Worm (Caenorhabditis elegans) whole organism, young adult: Measurements from ENCODE around the gene nlp-59.

Experiments used
- B0019.2 ChIP-seq: fragments of 200-800 bp; sonication (Bioruptor generic); conservative IDR thresholded peaks from 2 replicates; pipeline ENCODE4 v1.3.6; 2022; ENCODE audit warnings: missing genetic modification reagents, missing genetic modification characterization, missing compliant biosample characterization
- F52B5.7 ChIP-seq: sonication (generic microtip); optimal IDR thresholded peaks from 2 replicates; lab custom pipeline; 2016; ENCODE audit warnings: mild to moderate bottlenecking, missing genetic modification characterization, missing compliant biosample characterization
- Y53F4B.3 ChIP-seq: fragments of 200-800 bp; sonication (Bioruptor generic); IDR thresholded peaks from 2 replicates; pipeline ENCODE4 v1.3.6; 2022; ENCODE audit warnings: missing genetic modification reagents, missing genetic modification characterization, missing compliant biosample characterization
- Y95B8A.8 ChIP-seq: fragments of 200-800 bp; sonication (Bioruptor generic); IDR thresholded peaks from 2 replicates; pipeline ENCODE4 v1.3.6; 2022; ENCODE audit warnings: missing genetic modification reagents, missing genetic modification characterization, missing compliant biosample characterization
- attf-3 ChIP-seq: fragments of 200-800 bp; sonication (Bioruptor generic); conservative IDR thresholded peaks from 2 replicates; pipeline ENCODE4 v1.3.6; 2022; ENCODE audit warnings: missing genetic modification reagents, missing genetic modification characterization, missing compliant biosample characterization
- bed-2 ChIP-seq: fragments of 200-800 bp; sonication (Bioruptor generic); IDR thresholded peaks from 2 replicates; pipeline ENCODE4 v1.3.6; 2022; ENCODE audit warnings: missing genetic modification reagents, missing genetic modification characterization, missing compliant biosample characterization
- chd-7 ChIP-seq: sonication (generic microtip); optimal IDR thresholded peaks from 2 replicates; lab custom pipeline; 2016; ENCODE audit warnings: mild to moderate bottlenecking, missing genetic modification characterization, moderate library complexity, missing compliant biosample characterization
- dpff-1 ChIP-seq: sonication (generic microtip); optimal IDR thresholded peaks from 2 replicates; lab custom pipeline; 2017; ENCODE audit warnings: mild to moderate bottlenecking, missing genetic modification characterization, missing compliant biosample characterization
- egl-18 ChIP-seq: fragments of 200-800 bp; sonication (Bioruptor generic); IDR thresholded peaks from 2 replicates; pipeline ENCODE4 v1.3.6; 2022; ENCODE audit warnings: missing genetic modification reagents, missing genetic modification characterization, missing compliant biosample characterization
- ets-4 ChIP-seq: fragments of 200-800 bp; sonication (Bioruptor generic); optimal IDR thresholded peaks from 2 replicates; lab custom pipeline; 2018; ENCODE audit warnings: mild to moderate bottlenecking, missing genetic modification characterization, missing compliant biosample characterization
- hmg-20 ChIP-seq: fragments of 200-800 bp; sonication (Bioruptor generic); IDR thresholded peaks from 2 replicates; pipeline ENCODE4 v1.3.6; 2022; ENCODE audit warnings: missing genetic modification reagents, missing genetic modification characterization, missing compliant biosample characterization
- let-607 ChIP-seq, 2 experiments: fragments of 200-800 bp in 1 of 2; sonication (Bioruptor generic) in 1 of 2; sonication (generic microtip) in 1 of 2; optimal IDR thresholded peaks; 2 replicates each; lab custom pipeline; 2016 to 2018; ENCODE audit warnings: mild to moderate bottlenecking in 2 of 2, missing compliant biosample characterization in 2 of 2, missing genetic modification characterization in 2 of 2, moderate library complexity in 2 of 2, missing genotype in 1 of 2
- lin-26 ChIP-seq: fragments of 200-800 bp; sonication (Bioruptor generic); IDR thresholded peaks from 2 replicates; pipeline ENCODE4 v1.3.6; 2022; ENCODE audit warnings: missing genetic modification reagents, missing genetic modification characterization, missing compliant biosample characterization
- lin-40 ChIP-seq: sonication (generic microtip); optimal IDR thresholded peaks from 2 replicates; lab custom pipeline; 2016; ENCODE audit warnings: missing genetic modification characterization, mild to moderate bottlenecking, missing compliant biosample characterization, missing genotype, missing genetic modification reagents
- lin-54 ChIP-seq: fragments of 200-800 bp; sonication (Bioruptor generic); optimal IDR thresholded peaks from 2 replicates; lab custom pipeline; 2018; ENCODE audit warnings: mild to moderate bottlenecking, missing genetic modification characterization, missing compliant biosample characterization
- lir-1 ChIP-seq: fragments of 200-800 bp; sonication (Bioruptor generic); conservative IDR thresholded peaks from 2 replicates; pipeline ENCODE4 v1.3.6; 2022; ENCODE audit warnings: missing genetic modification reagents, missing genetic modification characterization, missing compliant biosample characterization
- lsl-1 ChIP-seq: fragments of 200-800 bp; sonication (Bioruptor generic); optimal IDR thresholded peaks from 2 replicates; lab custom pipeline; 2018; ENCODE audit warnings: mild to moderate bottlenecking, missing genetic modification characterization, moderate library complexity, missing compliant biosample characterization
- madf-6 ChIP-seq: fragments of 200-800 bp; sonication (Bioruptor generic); IDR thresholded peaks from 2 replicates; pipeline ENCODE4 v1.3.6; 2022; ENCODE audit warnings: missing genetic modification reagents, missing genetic modification characterization, missing compliant biosample characterization
- mcd-1 ChIP-seq: fragments of 200-800 bp; sonication (Bioruptor generic); IDR thresholded peaks from 2 replicates; pipeline ENCODE4 v1.3.6; 2022; ENCODE audit warnings: missing genetic modification reagents, missing genetic modification characterization, missing compliant biosample characterization
- nfya-2 ChIP-seq: fragments of 200-800 bp; sonication (Bioruptor generic); IDR thresholded peaks from 2 replicates; pipeline ENCODE4 v1.3.6; 2022; ENCODE audit warnings: missing genetic modification reagents, missing genetic modification characterization, missing compliant biosample characterization
- nfyb-1 ChIP-seq: fragments of 200-800 bp; sonication (Bioruptor generic); IDR thresholded peaks from 2 replicates; pipeline ENCODE4 v1.3.6; 2022; ENCODE audit warnings: missing genetic modification reagents, missing genetic modification characterization, missing compliant biosample characterization
- nhr-179 ChIP-seq: sonication (generic microtip); optimal IDR thresholded peaks from 2 replicates; lab custom pipeline; 2016; ENCODE audit warnings: mild to moderate bottlenecking, missing genetic modification characterization, missing compliant biosample characterization
- nhr-90 ChIP-seq: sonication (generic microtip); optimal IDR thresholded peaks from 2 replicates; lab custom pipeline; 2016; ENCODE audit warnings: missing genotype, mild to moderate bottlenecking, missing genetic modification characterization, missing compliant biosample characterization
- snpc-1.3 ChIP-seq: sonication (generic microtip); optimal IDR thresholded peaks from 2 replicates; lab custom pipeline; 2017; ENCODE audit warnings: missing genetic modification characterization, mild to moderate bottlenecking, missing compliant biosample characterization, antibody characterized with exemption, moderate library complexity, missing genotype, missing genetic modification reagents; ENCODE audit not compliant: insufficient read depth
- snpc-4 ChIP-seq, 5 experiments: fragments of 150-350 bp in 1 of 5; sonication (generic microtip) in 4 of 5; optimal IDR thresholded peaks; 2 replicates each; lab custom pipeline; 2014 to 2018; ENCODE audit warnings: missing genetic modification characterization in 5 of 5, missing biosample characterization in 3 of 5, antibody characterized with exemption in 2 of 5, mild to moderate bottlenecking in 2 of 5, missing compliant biosample characterization in 2 of 5, missing genotype in 2 of 5, moderate library complexity in 2 of 5, missing genetic modification reagents in 1 of 5
- unc-62 ChIP-seq: fragments of 150-350 bp; optimal IDR thresholded peaks from 2 replicates; lab custom pipeline; 2014; ENCODE audit warnings: missing biosample characterization, missing genetic modification reagents, missing genetic modification characterization
- zfh-2 ChIP-seq: fragments of 200-800 bp; sonication (Bioruptor generic); conservative IDR thresholded peaks from 2 replicates; pipeline ENCODE4 v1.3.6; 2022; ENCODE audit warnings: missing genetic modification reagents, missing genetic modification characterization, missing compliant biosample characterization
- ztf-22 ChIP-seq: fragments of 200-800 bp; sonication (Bioruptor generic); optimal IDR thresholded peaks from 2 replicates; lab custom pipeline; 2018; ENCODE audit warnings: mild to moderate bottlenecking, missing genetic modification characterization, moderate library complexity, missing compliant biosample characterization

Gene nlp-59

ce11 chrV:15012542-15013301 lies 41.5 kb downstream of the nlp-59 start (continued):
- 0 out of 2 replicates have a peak, but pooled peaks have one; percentile 34 for TF ChIP-seq mcd-1 (GFP tag; lab: Robert Waterston, UW)
- peak; percentile 61; the same call in 1 of the 2 replicates for TF ChIP-seq lin-26
- no peak for TF ChIP-seq lir-1 (GFP tag; lab: Robert Waterston, UW)
- no peak for TF ChIP-seq snpc-4 (GFP tag; optimal IDR thresholded peaks at IDR 0.05; lab: Kevin White, UChicago)
- TF ChIP-seq snpc-4 (tag; optimal IDR thresholded peaks at IDR 0.05; lab: Kevin White, UChicago) = peak in 1 of 4 experiments; percentile 59

- TF ChIP-seq Y53F4B.3 (GFP tag; lab: Robert Waterston, UW) = no peak
- no peak for TF ChIP-seq dpff-1 (tag; lab: Kevin White, UChicago)
- TF ChIP-seq snpc-1.3 = no peak
- no peak for TF ChIP-seq madf-6 (GFP tag; lab: Robert Waterston, UW)
- TF ChIP-seq chd-7 (tag; lab: Kevin White, UChicago) = no peak
- TF ChIP-seq nhr-90 = no peak
- TF ChIP-seq ztf-22 = no peak
- no peak for TF ChIP-seq let-607 (tag; optimal IDR thresholded peaks at IDR 0.05; lab: Kevin White, UChicago)
- no peak for TF ChIP-seq F52B5.7 (tag; lab: Kevin White, UChicago)
- no peak for TF ChIP-seq attf-3 (GFP tag; lab: Robert Waterston, UW)
- TF ChIP-seq B0019.2 (GFP tag; lab: Robert Waterston, UW) = no peak
- no peak for TF ChIP-seq nfyb-1
- TF ChIP-seq, all 124 proteins: peak for 0
Measured at ce11 chrV:15013328-15013727, 42.1 kb downstream of the nlp-59 start.

DNA sequence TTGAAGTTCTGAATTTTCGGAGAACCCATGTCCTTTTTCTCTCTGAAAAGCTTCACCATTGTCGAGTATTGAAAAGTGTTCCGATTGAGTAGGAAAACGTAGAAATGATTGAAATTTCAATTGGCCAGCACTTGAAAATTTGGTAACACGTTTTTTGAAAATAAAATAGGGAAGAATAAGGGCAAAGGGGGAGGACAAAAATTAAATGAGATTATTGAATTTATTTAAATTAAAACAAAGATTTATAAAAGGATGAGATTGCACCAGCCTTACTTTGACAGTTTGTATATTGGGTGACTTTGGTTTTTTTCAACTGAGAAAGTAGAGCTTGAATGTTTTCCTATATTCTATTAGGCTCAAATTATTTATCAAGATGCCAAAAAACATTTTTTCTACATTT lies 42.9 kb downstream of the nlp-59 start, which contains the start of gene obr-2:
Gene obr-2, minus strand, starts transcription at position 101 of the 400 bp plus-strand sequence.
- TF ChIP-seq lin-40 = no peak
- no peak for TF ChIP-seq nfya-2 (GFP tag; lab: Robert Waterston, UW)
- no peak for TF ChIP-seq lin-54 (GFP tag; lab: Kevin White, UChicago)

- TF ChIP-seq bed-2 (GFP tag; lab: Robert Waterston, UW) (no peak), attf-3 (GFP tag; lab: Robert Waterston, UW) (no peak), hmg-20 (GFP tag; lab: Robert Waterston, UW) (no peak), egl-18 (GFP tag; lab: Robert Waterston, UW) (no peak), zfh-2 (GFP tag; lab: Robert Waterston, UW) (no peak), lsl-1 (GFP tag; lab: Kevin White, UChicago) (no peak), F52B5.7 (tag; lab: Kevin White, UChicago) (no peak), ets-4 (GFP tag; lab: Kevin White, UChicago) (no peak), unc-62 (no peak), lir-1 (GFP tag; lab: Robert Waterston, UW) (no peak), Y95B8A.8 (GFP tag; lab: Robert Waterston, UW) (no peak), nhr-179 (tag; lab: Kevin White, UChicago) (no peak), snpc-4 (GFP tag; optimal IDR thresholded peaks at IDR 0.05; lab: Kevin White, UChicago) (no peak), snpc-4 (tag; optimal IDR thresholded peaks at IDR 0.05; lab: Kevin White, UChicago) (no peak)
Measured at ce11 chrV:15015799-15016198, 44.6 kb downstream of the nlp-59 start.
